Worm (Caenorhabditis elegans) whole organism, L1 larva: ENCODE measurements around the gene vha-17.

Source experiments
- C16A3.4 ChIP-seq: fragments of 150-350 bp; optimal IDR thresholded peaks from 2 replicates; lab custom pipeline; 2014; ENCODE audit warnings: missing biosample characterization, missing genetic modification characterization
- C34B4.2 ChIP-seq: sonication (generic microtip); optimal IDR thresholded peaks from 2 replicates; lab custom pipeline; 2017; ENCODE audit warnings: mild to moderate bottlenecking, missing genetic modification characterization, missing compliant biosample characterization
- alr-1 ChIP-seq: fragments of 200-800 bp; sonication (Bioruptor generic); optimal IDR thresholded peaks from 2 replicates; lab custom pipeline; 2018; ENCODE audit warnings: borderline replicate concordance, mild to moderate bottlenecking, missing genetic modification characterization, missing compliant biosample characterization
- aly-2 ChIP-seq: fragments of 150-350 bp; optimal IDR thresholded peaks from 2 replicates; lab custom pipeline; 2014; ENCODE audit warnings: missing biosample characterization, missing genetic modification characterization
- ceh-8 ChIP-seq: fragments of 200-800 bp; sonication (Bioruptor generic); optimal IDR thresholded peaks from 2 replicates; lab custom pipeline; 2018; ENCODE audit warnings: mild to moderate bottlenecking, missing genetic modification characterization, moderate library complexity, missing compliant biosample characterization
- ceh-82 ChIP-seq, 3 experiments: fragments of 150-350 bp in 1 of 3; sonication (generic microtip) in 2 of 3; optimal IDR thresholded peaks; 2 replicates each; lab custom pipeline; 2014 to 2017; ENCODE audit warnings: missing biosample characterization in 3 of 3, missing genetic modification characterization in 3 of 3
- ceh-88 ChIP-seq: fragments of 200-800 bp; sonication (Bioruptor generic); IDR thresholded peaks from 2 replicates; pipeline ENCODE4 v1.3.6; 2022; ENCODE audit warnings: missing genetic modification characterization, missing compliant biosample characterization
- ces-1 ChIP-seq: fragments of 150-350 bp; optimal IDR thresholded peaks from 2 replicates; lab custom pipeline; 2014; ENCODE audit warnings: missing biosample characterization, missing genetic modification reagents, missing genetic modification characterization
- dpl-1 ChIP-seq, 3 experiments: fragments of 150-350 bp in 2 of 3; sonication (generic microtip) in 1 of 3; optimal IDR thresholded peaks; 2 replicates each; lab custom pipeline; 2014 to 2017; ENCODE audit warnings: missing biosample characterization in 3 of 3, missing genetic modification characterization in 3 of 3, missing genetic modification reagents in 3 of 3
- efl-1 ChIP-seq, 4 experiments: fragments of 150-350 bp; optimal IDR thresholded peaks in 3 of 4; peaks in 1 of 4; 1 replicate in 1 of 4; 2 replicates in 3 of 4; lab custom pipeline; 2014; ENCODE audit warnings: missing biosample characterization in 2 of 4, missing genetic modification characterization in 2 of 4, missing genetic modification reagents in 2 of 4
- efl-3 ChIP-seq: fragments of 200-800 bp; sonication (Bioruptor generic); optimal IDR thresholded peaks from 2 replicates; lab custom pipeline; 2018; ENCODE audit warnings: mild to moderate bottlenecking, missing genetic modification characterization, missing compliant biosample characterization
- elt-2 ChIP-seq: sonication (generic microtip); optimal IDR thresholded peaks from 2 replicates; lab custom pipeline; 2016; ENCODE audit warnings: missing genetic modification characterization, mild to moderate bottlenecking, inconsistent platforms, missing compliant biosample characterization, missing genetic modification reagents
- ets-5 ChIP-seq: fragments of 200-800 bp; sonication (Bioruptor generic); IDR thresholded peaks from 2 replicates; pipeline ENCODE4 v1.3.6; 2022; ENCODE audit warnings: missing genetic modification characterization, missing compliant biosample characterization
- fkh-10 ChIP-seq: sonication (generic microtip); optimal IDR thresholded peaks from 2 replicates; lab custom pipeline; 2017; ENCODE audit warnings: missing biosample characterization, missing genetic modification reagents, missing genetic modification characterization
- grh-1 ChIP-seq: fragments of 200-800 bp; sonication (Bioruptor generic); IDR thresholded peaks from 2 replicates; pipeline ENCODE4 v1.3.6; 2022; ENCODE audit warnings: missing genetic modification reagents, missing genetic modification characterization, missing compliant biosample characterization
- hpl-2 ChIP-seq: fragments of 150-350 bp; optimal IDR thresholded peaks from 2 replicates; lab custom pipeline; 2014; ENCODE audit warnings: missing biosample characterization, missing genetic modification reagents, missing genetic modification characterization
- irx-1 ChIP-seq: sonication (generic microtip); optimal IDR thresholded peaks from 2 replicates; lab custom pipeline; 2016; ENCODE audit warnings: missing genetic modification characterization, missing compliant biosample characterization
- isw-1 ChIP-seq: fragments of 200-800 bp; sonication (Bioruptor generic); IDR thresholded peaks from 2 replicates; pipeline ENCODE4 v1.3.6; 2022; ENCODE audit warnings: missing genetic modification characterization, missing compliant biosample characterization
- jun-1 ChIP-seq: fragments of 150-350 bp; optimal IDR thresholded peaks from 2 replicates; lab custom pipeline; 2014; ENCODE audit warnings: missing biosample characterization, missing genetic modification reagents, missing genetic modification characterization
- lin-14 ChIP-seq: fragments of 200-800 bp; sonication (Bioruptor generic); optimal IDR thresholded peaks from 2 replicates; lab custom pipeline; 2018; ENCODE audit warnings: mild to moderate bottlenecking, missing genetic modification characterization, moderate library complexity, missing compliant biosample characterization
- lin-15B ChIP-seq: fragments of 150-350 bp; sonication (generic microtip); optimal IDR thresholded peaks from 3 replicates; lab custom pipeline; 2014; ENCODE audit warnings: missing biosample characterization, missing genetic modification characterization
- lin-35 ChIP-seq, 2 experiments: fragments of 150-350 bp; optimal IDR thresholded peaks; 2 replicates each; lab custom pipeline; 2014; ENCODE audit warnings: missing biosample characterization in 2 of 2, missing genetic modification characterization in 2 of 2, missing genetic modification reagents in 2 of 2
- lsy-2 ChIP-seq, 2 experiments: fragments of 150-350 bp; optimal IDR thresholded peaks; 2 replicates each; lab custom pipeline; 2014; ENCODE audit warnings: missing biosample characterization in 2 of 2, missing genetic modification characterization in 2 of 2
- mef-2 ChIP-seq: fragments of 150-350 bp; optimal IDR thresholded peaks from 2 replicates; lab custom pipeline; 2014; ENCODE audit warnings: missing biosample characterization, missing genetic modification characterization
- mep-1 ChIP-seq: fragments of 150-350 bp; optimal IDR thresholded peaks from 2 replicates; lab custom pipeline; 2014; ENCODE audit warnings: missing biosample characterization, missing genetic modification characterization
- nhr-12 ChIP-seq: sonication (generic microtip); optimal IDR thresholded peaks from 2 replicates; lab custom pipeline; 2017; ENCODE audit warnings: missing biosample characterization, missing genetic modification characterization
- nhr-19 ChIP-seq: fragments of 200-800 bp; sonication (Bioruptor generic); conservative IDR thresholded peaks from 2 replicates; pipeline ENCODE4 v1.3.6; 2022; ENCODE audit warnings: missing genetic modification characterization, missing compliant biosample characterization
- nhr-20 ChIP-seq: sonication (generic microtip); optimal IDR thresholded peaks from 2 replicates; lab custom pipeline; 2016; ENCODE audit warnings: mild to moderate bottlenecking, missing genetic modification characterization, missing compliant biosample characterization
- nhr-28 ChIP-seq: fragments of 150-350 bp; optimal IDR thresholded peaks from 2 replicates; lab custom pipeline; 2014; ENCODE audit warnings: missing biosample characterization, missing genetic modification characterization
- nhr-71 ChIP-seq: sonication (generic microtip); optimal IDR thresholded peaks from 2 replicates; lab custom pipeline; 2016; ENCODE audit warnings: mild to moderate bottlenecking, missing genetic modification characterization, moderate library complexity, missing compliant biosample characterization
- nhr-76 ChIP-seq: sonication (generic microtip); optimal IDR thresholded peaks from 2 replicates; lab custom pipeline; 2017; ENCODE audit warnings: missing biosample characterization, missing genetic modification characterization
- nhr-77 ChIP-seq: fragments of 150-350 bp; optimal IDR thresholded peaks from 2 replicates; lab custom pipeline; 2014; ENCODE audit warnings: missing biosample characterization, missing genetic modification characterization
- nhr-84 ChIP-seq: sonication (generic microtip); optimal IDR thresholded peaks from 2 replicates; lab custom pipeline; 2017; ENCODE audit warnings: missing biosample characterization, missing genetic modification characterization
- nhr-85 ChIP-seq: sonication (generic microtip); peaks from one replicate; lab custom pipeline; 2016; ENCODE audit warnings: missing genetic modification characterization, inconsistent platforms, missing compliant biosample characterization
- rnt-1 ChIP-seq: sonication (generic microtip); optimal IDR thresholded peaks from 2 replicates; lab custom pipeline; 2016; ENCODE audit warnings: mild to moderate bottlenecking, missing genetic modification characterization, moderate library complexity, missing compliant biosample characterization
- skn-1 ChIP-seq: fragments of 150-350 bp; optimal IDR thresholded peaks from 2 replicates; lab custom pipeline; 2014; ENCODE audit warnings: missing biosample characterization, missing genetic modification characterization
- snu-23 ChIP-seq: sonication (generic microtip); optimal IDR thresholded peaks from 2 replicates; lab custom pipeline; 2016; ENCODE audit warnings: missing genetic modification characterization, missing compliant biosample characterization
- sup-37 ChIP-seq: fragments of 200-800 bp; sonication (Bioruptor generic); optimal IDR thresholded peaks from 2 replicates; lab custom pipeline; 2018; ENCODE audit warnings: mild to moderate bottlenecking, missing genetic modification characterization, missing compliant biosample characterization
- swsn-7 ChIP-seq: sonication (generic microtip); optimal IDR thresholded peaks from 2 replicates; lab custom pipeline; 2016; ENCODE audit warnings: missing genetic modification characterization, missing compliant biosample characterization
- zip-4 ChIP-seq: fragments of 200-800 bp; sonication (Bioruptor generic); optimal IDR thresholded peaks from 2 replicates; lab custom pipeline; 2018; ENCODE audit warnings: mild to moderate bottlenecking, missing genetic modification characterization, moderate library complexity, missing compliant biosample characterization
- ztf-11 ChIP-seq, 2 experiments: sonication (generic microtip); optimal IDR thresholded peaks; 2 replicates each; lab custom pipeline; 2016 to 2017; ENCODE audit warnings: missing genetic modification characterization in 2 of 2, missing biosample characterization in 1 of 2, missing compliant biosample characterization in 1 of 2

Gene vha-17

DNA sequence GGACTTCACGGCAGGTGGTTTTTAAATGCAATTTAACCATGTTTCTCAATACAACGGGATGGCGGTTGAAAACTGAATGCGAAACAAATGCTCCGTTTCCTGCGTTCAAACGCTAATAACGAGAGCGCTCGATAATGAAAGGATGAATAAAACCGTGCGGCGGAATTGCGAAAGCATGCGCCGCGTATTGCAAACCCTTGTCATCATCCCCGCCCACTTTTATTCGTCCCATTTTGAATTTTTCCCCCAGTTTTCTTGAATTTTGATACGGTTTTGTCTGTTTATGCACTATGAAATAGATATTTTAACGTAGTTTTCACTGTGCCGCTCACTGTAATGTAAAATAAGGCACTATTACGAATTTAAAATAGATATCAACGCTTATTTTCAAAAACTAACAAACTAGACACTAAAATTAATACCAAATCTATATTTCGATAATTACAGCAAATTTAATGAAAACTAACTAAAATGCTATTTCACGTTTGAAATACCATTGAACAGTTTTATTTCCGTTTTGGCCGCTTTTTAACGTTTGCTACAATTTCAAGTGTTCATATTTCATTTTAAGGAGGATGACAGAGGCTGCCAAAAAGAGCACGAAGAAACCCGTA lies 5.4 kb upstream of the vha-17 start, which contains the start of the genes F49C12.9 and rpn-7 (continued):
- TF ChIP-seq lin-15B (tag; lab: Kevin White, UChicago) (no peak), skn-1 (tag; lab: Kevin White, UChicago) (peak; percentile 98), ceh-88 (no peak), rnt-1 (tag; lab: Kevin White, UChicago) (peak; percentile 48), dpl-1 (GFP tag; optimal IDR thresholded peaks at IDR 0.05; lab: Kevin White, UChicago) (peak; percentile 11 to 48 (median 47)), elt-2 (peak; percentile 4), lsy-2 (tag; optimal IDR thresholded peaks at IDR 0.05; lab: Kevin White, UChicago) (peak in 1 of 2 experiments; percentile 39), mep-1 (tag; lab: Kevin White, UChicago) (no peak), mef-2 (no peak), C34B4.2 (no peak), nhr-84 (no peak), snu-23 (peak; percentile 47), nhr-71 (tag; lab: Kevin White, UChicago) (peak; percentile 56), nhr-85 (peak; percentile 69), irx-1 (no peak), nhr-77 (tag; lab: Kevin White, UChicago) (no peak), C16A3.4 (tag; lab: Kevin White, UChicago) (peak; percentile 45), nhr-20 (tag; lab: Kevin White, UChicago) (peak; percentile 30)
- TF ChIP-seq, all 84 proteins: peak for 20

ce11 chrIV:9318147-9318546 lies 3.5 kb upstream of the vha-17 start:
- no peak for TF ChIP-seq nhr-76 (tag; lab: Kevin White, UChicago)
- no peak for TF ChIP-seq dpl-1 (GFP tag; optimal IDR thresholded peaks at IDR 0.05; lab: Kevin White, UChicago)
- TF ChIP-seq hpl-2 (GFP tag; lab: Kevin White, UChicago) = no peak
- no peak for TF ChIP-seq mef-2
- TF ChIP-seq sup-37 = no peak
- no peak for TF ChIP-seq ceh-82 (tag; optimal IDR thresholded peaks at IDR 0.05; lab: Kevin White, UChicago)
- TF ChIP-seq rnt-1 (tag; lab: Kevin White, UChicago) = no peak
- TF ChIP-seq efl-3 (GFP tag; lab: Kevin White, UChicago) = no peak
- no peak for TF ChIP-seq ets-5 (GFP tag; lab: Robert Waterston, UW)
- no peak for TF ChIP-seq nhr-84
- TF ChIP-seq alr-1 (tag; lab: Kevin White, UChicago) = no peak
- TF ChIP-seq nhr-85 = no peak
- TF ChIP-seq nhr-28 (tag; lab: Kevin White, UChicago) = no peak
- TF ChIP-seq nhr-71 (tag; lab: Kevin White, UChicago) = no peak
- no peak for TF ChIP-seq nhr-19
- no peak for TF ChIP-seq ceh-8 (GFP tag; lab: Kevin White, UChicago)
- TF ChIP-seq C16A3.4 (tag; lab: Kevin White, UChicago) = no peak
- no peak for TF ChIP-seq ztf-11 (tag; optimal IDR thresholded peaks at IDR 0.05; lab: Kevin White, UChicago)
- TF ChIP-seq jun-1 = no peak
- no peak for TF ChIP-seq isw-1 (GFP tag; lab: Robert Waterston, UW)

DNA sequence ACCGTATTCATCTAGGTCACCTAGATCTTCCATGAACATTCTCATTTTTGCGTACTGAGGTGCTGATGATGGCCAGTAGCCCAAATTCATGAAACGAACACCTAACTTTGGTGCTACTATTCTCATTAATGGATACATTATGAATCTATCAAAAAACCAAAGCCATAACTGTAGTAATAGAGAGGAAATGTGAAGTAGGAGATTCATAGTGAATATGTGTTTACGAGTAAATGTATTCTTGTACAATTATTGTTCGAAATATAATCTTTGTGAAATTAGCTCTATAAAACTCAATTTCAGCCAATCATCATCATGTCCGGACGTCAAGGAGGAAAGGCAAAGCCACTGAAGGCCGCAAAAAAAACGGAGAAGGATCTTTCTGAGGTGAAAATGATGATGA lies 2.5 kb upstream of the vha-17 start, which contains the start of the genes F49C12.11 and nemt-1:
Gene F49C12.11, plus strand, starts transcription at position 301 of the 400 bp plus-strand sequence.
Gene nemt-1, minus strand, starts transcription at position 360 of the 400 bp plus-strand sequence.
- TF ChIP-seq ets-5 (GFP tag; lab: Robert Waterston, UW) = no peak
- TF ChIP-seq dpl-1 (GFP tag; optimal IDR thresholded peaks at IDR 0.05; lab: Kevin White, UChicago) = no peak
- no peak for TF ChIP-seq efl-1 (optimal IDR thresholded peaks at IDR 0.05; lab: Kevin White, UChicago)
- TF ChIP-seq efl-1 (GFP tag; optimal IDR thresholded peaks at IDR 0.05 in 1 of 2; lab: Kevin White, UChicago) = no peak
- no peak for TF ChIP-seq sup-37
- TF ChIP-seq ces-1 (GFP tag; lab: Kevin White, UChicago) = no peak
- TF ChIP-seq grh-1 (GFP tag; lab: Robert Waterston, UW) = no peak
- TF ChIP-seq nhr-71 (tag; lab: Kevin White, UChicago) = no peak
- no peak for TF ChIP-seq aly-2 (tag; lab: Kevin White, UChicago)
- no peak for TF ChIP-seq zip-4 (GFP tag; lab: Kevin White, UChicago)
- TF ChIP-seq lin-14 (GFP tag; lab: Kevin White, UChicago) = no peak
- no peak for TF ChIP-seq swsn-7 (tag; lab: Kevin White, UChicago)
- no peak for TF ChIP-seq nhr-20 (tag; lab: Kevin White, UChicago)
- no peak for TF ChIP-seq nhr-76 (tag; lab: Kevin White, UChicago)
- TF ChIP-seq fkh-10 = no peak
- TF ChIP-seq lin-35 (GFP tag; optimal IDR thresholded peaks at IDR 0.05; lab: Kevin White, UChicago) = no peak
- no peak for TF ChIP-seq nhr-12 (tag; lab: Kevin White, UChicago)
